Fruit fly (Drosophila melanogaster) whole organism, embryonic: ENCODE results near the gene Or67a.

Experiments
- Abd-B ChIP-seq: fragments of 200-800 bp; sonication (Bioruptor generic); optimal IDR thresholded peaks from 2 replicates; lab custom pipeline; 2018; ENCODE audit warnings: missing biosample characterization, mild to moderate bottlenecking, missing genetic modification characterization, moderate library complexity
- C15 ChIP-seq: fragments of 200-800 bp; sonication (Bioruptor generic); IDR thresholded peaks from 3 replicates; pipeline ENCODE4 v1.3.6; 2022; ENCODE audit warnings: missing biosample characterization, missing genetic modification characterization
- CG10274 ChIP-seq: fragments of 200-800 bp; sonication (Bioruptor generic); optimal IDR thresholded peaks from 3 replicates; lab custom pipeline; 2017; ENCODE audit warnings: missing biosample characterization, mild to moderate bottlenecking, missing genetic modification characterization
- CG11695 ChIP-seq: fragments of 200-800 bp; sonication (Bioruptor generic); IDR thresholded peaks from 3 replicates; pipeline ENCODE4 v1.3.6; 2022; ENCODE audit warnings: missing biosample characterization, missing genetic modification characterization
- CG15601 ChIP-seq: fragments of 200-800 bp; sonication (Bioruptor generic); optimal IDR thresholded peaks from 3 replicates; lab custom pipeline; 2019; ENCODE audit warnings: missing biosample characterization, mild to moderate bottlenecking, missing genetic modification characterization, moderate library complexity
- CG16815 ChIP-seq: fragments of 200-800 bp; sonication (Bioruptor generic); optimal IDR thresholded peaks from 3 replicates; lab custom pipeline; 2017; ENCODE audit warnings: missing biosample characterization, mild to moderate bottlenecking, missing genetic modification characterization
- CG18619 ChIP-seq: fragments of 200-800 bp; sonication (Bioruptor generic); optimal IDR thresholded peaks from 3 replicates; lab custom pipeline; 2017; ENCODE audit warnings: missing biosample characterization, mild to moderate bottlenecking, missing genetic modification characterization
- CG3065 ChIP-seq: fragments of 200-800 bp; sonication (Bioruptor generic); optimal IDR thresholded peaks from 2 replicates; lab custom pipeline; 2016; ENCODE audit warnings: missing biosample characterization, missing genetic modification characterization
- CG31388 ChIP-seq: fragments of 200-800 bp; sonication (Bioruptor generic); optimal IDR thresholded peaks from 2 replicates; lab custom pipeline; 2016; ENCODE audit warnings: missing biosample characterization, missing genetic modification characterization
- CG32767 ChIP-seq: fragments of 200-800 bp; sonication (Bioruptor generic); IDR thresholded peaks from 2 replicates; pipeline ENCODE4 v1.3.6; 2022; ENCODE audit warnings: missing biosample characterization, missing genetic modification characterization
- CG3281 ChIP-seq: fragments of 200-800 bp; sonication (Bioruptor generic); optimal IDR thresholded peaks from 3 replicates; lab custom pipeline; 2017; ENCODE audit warnings: missing biosample characterization, mild to moderate bottlenecking, missing genetic modification characterization
- CG34376 ChIP-seq: fragments of 200-800 bp; sonication (Bioruptor generic); optimal IDR thresholded peaks from 2 replicates; lab custom pipeline; 2018; ENCODE audit warnings: missing biosample characterization, mild to moderate bottlenecking, missing genetic modification characterization
- CG42726 ChIP-seq: fragments of 200-800 bp; sonication (Bioruptor generic); IDR thresholded peaks from 2 replicates; pipeline ENCODE4 v1.3.6; 2022; ENCODE audit warnings: missing biosample characterization, missing genetic modification characterization; ENCODE audit not compliant: partially characterized antibody
- CG7372 ChIP-seq: fragments of 200-800 bp; sonication (Bioruptor generic); IDR thresholded peaks from 2 replicates; pipeline ENCODE4 v1.3.6; 2022; ENCODE audit warnings: missing biosample characterization, missing genetic modification characterization
- CG7556 ChIP-seq: fragments of 200-800 bp; sonication (Bioruptor generic); optimal IDR thresholded peaks from 2 replicates; lab custom pipeline; 2017; ENCODE audit warnings: missing biosample characterization, mild to moderate bottlenecking, missing genetic modification characterization
- CG7786 ChIP-seq: fragments of 200-800 bp; sonication (Bioruptor generic); optimal IDR thresholded peaks from 2 replicates; lab custom pipeline; 2016; ENCODE audit warnings: missing biosample characterization, missing genetic modification characterization
- CG8924 ChIP-seq: fragments of 200-800 bp; optimal IDR thresholded peaks from 3 replicates; lab custom pipeline; 2019; ENCODE audit warnings: missing biosample characterization, mild to moderate bottlenecking, missing genetic modification characterization, moderate library complexity
- CG9817 ChIP-seq: fragments of 200-800 bp; sonication (Bioruptor generic); optimal IDR thresholded peaks from 2 replicates; lab custom pipeline; 2018; ENCODE audit warnings: missing biosample characterization, mild to moderate bottlenecking, missing genetic modification characterization, moderate library complexity
- CG9876 ChIP-seq: fragments of 200-800 bp; sonication (Bioruptor generic); optimal IDR thresholded peaks from 2 replicates; lab custom pipeline; 2016; ENCODE audit warnings: missing biosample characterization, missing genetic modification characterization
- CTCF ChIP-seq: fragments of 200-800 bp; sonication (Bioruptor generic); optimal IDR thresholded peaks from 2 replicates; lab custom pipeline; 2017; ENCODE audit warnings: missing biosample characterization, mild to moderate bottlenecking, missing genetic modification characterization, moderate library complexity
- Dfd ChIP-seq, 2 experiments: fragments of >200 bp; optimal IDR thresholded peaks; 2 replicates each; lab custom pipeline; 2017; ENCODE audit warnings: missing biosample characterization in 2 of 2, missing genetic modification characterization in 2 of 2
- ERR ChIP-seq: fragments of 200-800 bp; sonication (Bioruptor generic); optimal IDR thresholded peaks from 2 replicates; lab custom pipeline; 2016; ENCODE audit warnings: missing biosample characterization, missing genetic modification characterization
- GATAe ChIP-seq: fragments of 200-800 bp; sonication (Bioruptor generic); conservative IDR thresholded peaks from 2 replicates; pipeline ENCODE4 v1.3.6; 2022; ENCODE audit warnings: missing biosample characterization, missing genetic modification characterization
- HLH54F ChIP-seq: fragments of 200-800 bp; sonication (Bioruptor generic); optimal IDR thresholded peaks from 3 replicates; lab custom pipeline; 2016; ENCODE audit warnings: missing biosample characterization, missing genetic modification characterization
- Mad ChIP-seq: fragments of 200-800 bp; sonication (Bioruptor generic); optimal IDR thresholded peaks from 2 replicates; lab custom pipeline; 2016; ENCODE audit warnings: missing biosample characterization, missing genetic modification characterization
- Max ChIP-seq: fragments of 200-800 bp; sonication (Bioruptor generic); optimal IDR thresholded peaks from 2 replicates; lab custom pipeline; 2016; ENCODE audit warnings: missing biosample characterization, mild to moderate bottlenecking, missing genetic modification characterization
- Myb ChIP-seq: fragments of 200-800 bp; sonication (Bioruptor generic); optimal IDR thresholded peaks from 2 replicates; lab custom pipeline; 2016; ENCODE audit warnings: missing biosample characterization, missing genetic modification characterization
- Spps ChIP-seq: fragments of 200-800 bp; sonication (Bioruptor generic); optimal IDR thresholded peaks from 2 replicates; lab custom pipeline; 2018; ENCODE audit warnings: missing biosample characterization, mild to moderate bottlenecking, missing genetic modification characterization
- Xrp1 ChIP-seq: fragments of 200-800 bp; sonication (Bioruptor generic); IDR thresholded peaks from 2 replicates; pipeline ENCODE4 v1.3.6; 2022; ENCODE audit warnings: missing biosample characterization, missing genetic modification characterization
- ab ChIP-seq: fragments of 200-800 bp; sonication (Bioruptor generic); optimal IDR thresholded peaks from 2 replicates; lab custom pipeline; 2016; ENCODE audit warnings: missing biosample characterization, missing genetic modification characterization
- chinmo ChIP-seq: fragments of 200-800 bp; sonication (Bioruptor generic); IDR thresholded peaks from 4 replicates; pipeline ENCODE4 v1.3.6; 2022; ENCODE audit warnings: missing biosample characterization, missing genetic modification characterization; ENCODE audit not compliant: partially characterized antibody
- cwo ChIP-seq: fragments of 200-800 bp; sonication (Bioruptor generic); optimal IDR thresholded peaks from 3 replicates; lab custom pipeline; 2017; ENCODE audit warnings: missing biosample characterization, missing genetic modification characterization, mild to moderate bottlenecking, moderate library complexity, missing genetic modification reagents
- dan ChIP-seq: fragments of 200-800 bp; sonication (Bioruptor generic); IDR thresholded peaks from 2 replicates; pipeline ENCODE4 v1.3.6; 2022; ENCODE audit warnings: missing biosample characterization, missing genetic modification characterization
- dati ChIP-seq: fragments of 200-800 bp; sonication (Bioruptor generic); IDR thresholded peaks from 2 replicates; pipeline ENCODE4 v1.3.6; 2022; ENCODE audit warnings: missing biosample characterization, missing genetic modification characterization
- eyg ChIP-seq: fragments of 200-800 bp; sonication (Bioruptor generic); optimal IDR thresholded peaks from 3 replicates; lab custom pipeline; 2016; ENCODE audit warnings: missing biosample characterization, missing genetic modification characterization
- fd102C ChIP-seq: fragments of 200-800 bp; sonication (Bioruptor generic); optimal IDR thresholded peaks from 2 replicates; lab custom pipeline; 2018; ENCODE audit warnings: missing biosample characterization, mild to moderate bottlenecking, missing genetic modification characterization, moderate library complexity
- fd64A ChIP-seq: fragments of 200-800 bp; sonication (Bioruptor generic); optimal IDR thresholded peaks from 3 replicates; lab custom pipeline; 2018; ENCODE audit warnings: missing biosample characterization, mild to moderate bottlenecking, missing genetic modification characterization
- ham ChIP-seq: fragments of 200-800 bp; sonication (Bioruptor generic); IDR thresholded peaks from 2 replicates; pipeline ENCODE4 v1.3.6; 2022; ENCODE audit warnings: missing biosample characterization, missing genetic modification characterization
- ind ChIP-seq: fragments of 200-800 bp; sonication (Bioruptor generic); optimal IDR thresholded peaks from 3 replicates; lab custom pipeline; 2016; ENCODE audit warnings: missing biosample characterization, missing genetic modification characterization
- lov ChIP-seq, 2 experiments: fragments of 200-800 bp in 1 of 2; fragments of >200 bp in 1 of 2; sonication (Bioruptor generic) in 1 of 2; IDR thresholded peaks in 1 of 2; optimal IDR thresholded peaks in 1 of 2; 2 replicates in 1 of 2; 3 replicates in 1 of 2; pipeline versions ENCODE4 v1.3.6 to Lab custom; 2017 to 2022; ENCODE audit warnings: missing biosample characterization in 1 of 2, missing genetic modification characterization in 1 of 2
- nerfin-2 ChIP-seq: fragments of 200-800 bp; sonication (Bioruptor generic); IDR thresholded peaks from 2 replicates; pipeline ENCODE4 v1.3.6; 2022; ENCODE audit warnings: missing biosample characterization, missing genetic modification characterization; ENCODE audit not compliant: partially characterized antibody
- nmo ChIP-seq: fragments of 200-800 bp; sonication (Bioruptor generic); optimal IDR thresholded peaks from 2 replicates; lab custom pipeline; 2018; ENCODE audit warnings: missing biosample characterization, mild to moderate bottlenecking, missing genetic modification characterization, moderate library complexity
- org-1 ChIP-seq: fragments of 200-800 bp; sonication (Bioruptor generic); optimal IDR thresholded peaks from 2 replicates; lab custom pipeline; 2017; ENCODE audit warnings: missing biosample characterization, missing genetic modification characterization
- prd ChIP-seq, 3 experiments: fragments of >200 bp in 2 of 3; fragments of 200-800 bp in 1 of 3; sonication (Bioruptor generic) in 1 of 3; optimal IDR thresholded peaks in 2 of 3; IDR thresholded peaks in 1 of 3; 2 replicates in 2 of 3; 3 replicates in 1 of 3; pipeline versions ENCODE4 v1.3.6 to Lab custom; 2017 to 2022; ENCODE audit warnings: missing biosample characterization in 1 of 3, missing genetic modification characterization in 1 of 3
- ranshi ChIP-seq: fragments of 200-800 bp; sonication (Bioruptor generic); IDR thresholded peaks from 2 replicates; pipeline ENCODE4 v1.3.6; 2022; ENCODE audit warnings: missing biosample characterization, missing genetic modification characterization
- shn ChIP-seq: fragments of 200-800 bp; sonication (Bioruptor generic); optimal IDR thresholded peaks from 3 replicates; lab custom pipeline; 2016; ENCODE audit warnings: missing biosample characterization, missing genetic modification characterization
- sima ChIP-seq: fragments of 200-800 bp; sonication (Bioruptor generic); optimal IDR thresholded peaks from 2 replicates; lab custom pipeline; 2016; ENCODE audit warnings: missing biosample characterization, missing genetic modification characterization
- slou ChIP-seq: fragments of 200-800 bp; sonication (Bioruptor generic); optimal IDR thresholded peaks from 3 replicates; lab custom pipeline; 2016; ENCODE audit warnings: missing biosample characterization, missing genetic modification characterization
- sob ChIP-seq: fragments of 200-800 bp; sonication (Bioruptor generic); IDR thresholded peaks from 2 replicates; pipeline ENCODE4 v1.3.6; 2022; ENCODE audit warnings: missing biosample characterization, missing genetic modification characterization
- tgo ChIP-seq: fragments of 200-800 bp; sonication (Bioruptor generic); IDR thresholded peaks from 3 replicates; pipeline ENCODE4 v1.3.6; 2022; ENCODE audit warnings: missing biosample characterization, missing genetic modification characterization
- toy ChIP-seq: fragments of 200-800 bp; sonication (Bioruptor generic); IDR thresholded peaks from 2 replicates; pipeline ENCODE4 v1.3.6; 2022; ENCODE audit warnings: missing biosample characterization, missing genetic modification characterization
- zen ChIP-seq: fragments of 200-800 bp; sonication (Bioruptor generic); optimal IDR thresholded peaks from 3 replicates; lab custom pipeline; 2018; ENCODE audit warnings: missing biosample characterization, mild to moderate bottlenecking, missing genetic modification characterization, moderate library complexity

The Or67a gene

dm6 chr3L:9487586-9487985 is 41.3 kb upstream of the Or67a start, which contains the start of gene pall (continued):
- TF ChIP-seq shn: no peak
- no peak for TF ChIP-seq GATAe
- no peak for TF ChIP-seq zen (tag; lab: Kevin White, UChicago)
- TF ChIP-seq Xrp1 (GFP tag; lab: Robert Waterston, UW): no peak
- no peak for TF ChIP-seq dati (GFP tag; lab: Robert Waterston, UW)
- no peak for TF ChIP-seq slou
- TF ChIP-seq CG10274: no peak
- no peak for TF ChIP-seq C15
- no peak for TF ChIP-seq nerfin-2 (GFP tag; lab: Robert Waterston, UW)
- TF ChIP-seq Myb (GFP tag; lab: Kevin White, UChicago): peak; percentile 17
- no peak for TF ChIP-seq CG3065 (GFP tag; lab: Kevin White, UChicago)
- no peak for TF ChIP-seq prd (optimal IDR thresholded peaks at IDR 0.05; lab: Kevin White, UChicago)
- no peak for TF ChIP-seq prd (GFP tag; IDR thresholded peaks at IDR 0.05; lab: Robert Waterston, UW)
- TF ChIP-seq ham (GFP tag; lab: Robert Waterston, UW): no peak
- no peak for TF ChIP-seq CG3281 (GFP tag; lab: Kevin White, UChicago)
- no peak for TF ChIP-seq CG9817
- no peak for TF ChIP-seq sima (GFP tag; lab: Kevin White, UChicago)
- no peak for TF ChIP-seq CG42726 (GFP tag; lab: Robert Waterston, UW)
- no peak for TF ChIP-seq cwo (GFP tag; lab: Kevin White, UChicago)
- TF ChIP-seq Spps (tag; lab: Kevin White, UChicago): no peak
- TF ChIP-seq lov (optimal IDR thresholded peaks at IDR 0.05; lab: Kevin White, UChicago): no peak
- no peak for TF ChIP-seq lov (GFP tag; IDR thresholded peaks at IDR 0.05; lab: Robert Waterston, UW)
- no peak for TF ChIP-seq ranshi (GFP tag; lab: Robert Waterston, UW)
- TF ChIP-seq CG7786 (GFP tag; lab: Kevin White, UChicago): no peak
- no peak for TF ChIP-seq CG32767
- TF ChIP-seq tgo (GFP tag; lab: Robert Waterston, UW): no peak
- no peak for TF ChIP-seq CG7556 (GFP tag; lab: Kevin White, UChicago)
- TF ChIP-seq CG31388 (GFP tag; lab: Kevin White, UChicago): no peak
- TF ChIP-seq CG15601 (tag; lab: Kevin White, UChicago): peak; percentile 20
- no peak for TF ChIP-seq Dfd (GFP tag; optimal IDR thresholded peaks at IDR 0.05; lab: Kevin White, UChicago)
- TF ChIP-seq HLH54F (GFP tag; lab: Kevin White, UChicago): no peak
- no peak for TF ChIP-seq Max (GFP tag; lab: Kevin White, UChicago)
- no peak for TF ChIP-seq toy (GFP tag; lab: Robert Waterston, UW)
- no peak for TF ChIP-seq Mad (GFP tag; lab: Kevin White, UChicago)
- TF ChIP-seq eyg (GFP tag; lab: Kevin White, UChicago): no peak
- TF ChIP-seq ab (GFP tag; lab: Kevin White, UChicago): no peak
- no peak for TF ChIP-seq ERR
- no peak for TF ChIP-seq fd64A
- TF ChIP-seq chinmo (GFP tag; lab: Robert Waterston, UW): no peak
- no peak for TF ChIP-seq dan
- TF ChIP-seq Abd-B: no peak
- TF ChIP-seq CG9876 (GFP tag; lab: Kevin White, UChicago): no peak
- no peak for TF ChIP-seq CG34376 (GFP tag; lab: Kevin White, UChicago)
- TF ChIP-seq sob: no peak
- TF ChIP-seq CG18619 (GFP tag; lab: Kevin White, UChicago): no peak
- TF ChIP-seq ind (GFP tag; lab: Kevin White, UChicago): no peak
- TF ChIP-seq org-1 (GFP tag; lab: Kevin White, UChicago): no peak
- TF ChIP-seq CTCF: peak; percentile 63
- TF ChIP-seq CG8924 (tag; lab: Kevin White, UChicago): peak; percentile 38
- no peak for TF ChIP-seq fd102C
- TF ChIP-seq CG11695 (GFP tag; lab: Robert Waterston, UW): no peak
- TF ChIP-seq nmo (GFP tag; lab: Kevin White, UChicago): no peak
- no peak for TF ChIP-seq CG16815 (GFP tag; lab: Kevin White, UChicago)
- TF ChIP-seq CG7372: no peak
